Worm (Caenorhabditis elegans): ENCODE measurements around the gene tag-123.
A peak's percentile ranks its signal among the peaks of the same experiment; 100 is the strongest.
"Not testable (repeated sequence)": the region's sequence is repeated elsewhere in the genome, so short reads cannot be mapped to it uniquely, and the experiment has no call there.

Gene tag-123

DNA sequence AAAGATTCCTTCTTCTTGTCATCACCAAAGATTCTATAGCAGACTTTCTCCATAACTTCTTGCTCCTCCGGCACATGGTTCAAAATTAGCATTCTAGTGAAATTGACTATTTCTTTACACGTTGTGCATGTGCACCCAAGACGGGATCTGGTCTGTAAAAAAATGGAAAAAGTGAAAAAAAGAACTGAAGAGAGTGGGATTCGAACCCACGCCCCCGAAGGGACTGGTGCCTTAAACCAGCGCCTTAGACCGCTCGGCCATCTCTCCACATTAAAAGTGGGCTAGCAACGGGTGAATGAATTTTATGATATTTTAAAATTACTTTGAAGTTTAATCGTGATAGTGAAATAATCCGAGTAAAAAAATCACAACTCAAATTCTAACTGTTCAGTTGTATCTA, 4.1 kb downstream of the tag-123 start (continued):
- TF ChIP-seq nhr-41 (GFP tag; IDR thresholded peaks at IDR 0.05), result no peak
- TF ChIP-seq egl-43 (GFP tag; IDR thresholded peaks at IDR 0.05), result peak; percentile 66; the same call in 1 of the 2 replicates
- 0 out of 2 replicates have a peak, but pooled peaks have one; percentile 57 for TF ChIP-seq F26F4.8 (GFP tag; conservative IDR thresholded peaks at IDR 0.05)
- no peak for TF ChIP-seq hmg-1.1 (GFP tag; IDR thresholded peaks at IDR 0.05)
- TF ChIP-seq mdt-29 (GFP tag; IDR thresholded peaks at IDR 0.05), result 0 out of 2 replicates have a peak, but pooled peaks have one; percentile 21
- no peak for TF ChIP-seq nhr-111 (GFP tag; optimal IDR thresholded peaks at IDR 0.05)
- TF ChIP-seq vab-7 (GFP tag; IDR thresholded peaks at IDR 0.05), result 0 out of 2 replicates have a peak, but pooled peaks have one; percentile 23
- no peak for TF ChIP-seq ceh-28 (tag; optimal IDR thresholded peaks at IDR 0.05)
- peak; percentile 80 for TF ChIP-seq dmd-8 (GFP tag; IDR thresholded peaks at IDR 0.05)
- no peak for TF ChIP-seq rbr-2 (tag; optimal IDR thresholded peaks at IDR 0.05)
- no peak for TF ChIP-seq ceh-20 (GFP tag; IDR thresholded peaks at IDR 0.05)
- TF ChIP-seq duxl-1 (tag; optimal IDR thresholded peaks at IDR 0.05; ENCODE audit: poor library complexity), result no peak
- TF ChIP-seq lir-3 (tag; optimal IDR thresholded peaks at IDR 0.05), result no peak
- TF ChIP-seq nhr-28 (tag; optimal IDR thresholded peaks at IDR 0.05), result no peak
- TF ChIP-seq hlh-30 (tag; optimal IDR thresholded peaks at IDR 0.05; ENCODE audit: insufficient read depth), result no peak
- TF ChIP-seq unc-39 (tag; optimal IDR thresholded peaks at IDR 0.05), result no peak
- no peak for TF ChIP-seq hlh-11 (tag; optimal IDR thresholded peaks at IDR 0.05)
- no peak for TF ChIP-seq mep-1 (tag; optimal IDR thresholded peaks at IDR 0.05)
- TF ChIP-seq fos-1 (tag; optimal IDR thresholded peaks at IDR 0.05), result no peak
- no peak for TF ChIP-seq spr-3 (GFP tag; optimal IDR thresholded peaks at IDR 0.05)
- TF ChIP-seq nhr-11 (tag; optimal IDR thresholded peaks at IDR 0.05), result no peak
- TF ChIP-seq set-16 (GFP tag; IDR thresholded peaks at IDR 0.05), result no peak
- TF ChIP-seq attf-4 (tag; optimal IDR thresholded peaks at IDR 0.05), result no peak
- no peak for TF ChIP-seq aly-2 (tag; optimal IDR thresholded peaks at IDR 0.05)
- TF ChIP-seq mxl-2 (GFP tag; conservative IDR thresholded peaks at IDR 0.05), result no peak
- no peak for TF ChIP-seq madf-5 (GFP tag; IDR thresholded peaks at IDR 0.05)
- no peak for TF ChIP-seq D1046.2 (GFP tag; IDR thresholded peaks at IDR 0.05)
- TF ChIP-seq spr-1 (tag; optimal IDR thresholded peaks at IDR 0.05), result no peak
- TF ChIP-seq F44E2.7 (GFP tag; IDR thresholded peaks at IDR 0.05), result 0 out of 2 replicates have a peak, but pooled peaks have one; percentile 23
- peak; percentile 72 for TF ChIP-seq aha-1 (tag)

ce11 chrX:8416819-8417218, 5.0 kb downstream of the tag-123 start, which contains the start of gene ced-8:
Gene ced-8 (minus strand): TSS chrX:8416919.
- TF ChIP-seq aly-2 (tag; optimal IDR thresholded peaks at IDR 0.05) (no peak), daf-16 (GFP tag; optimal IDR thresholded peaks at IDR 0.05) (no peak), daf-16 (tag; optimal IDR thresholded peaks at IDR 0.05) (no peak), ceh-28 (tag; optimal IDR thresholded peaks at IDR 0.05) (no peak), dve-1 (tag; optimal IDR thresholded peaks at IDR 0.05; ENCODE audit: insufficient read depth) (no peak), lin-13 (GFP tag; optimal IDR thresholded peaks at IDR 0.05) (no peak)

- TF ChIP-seq aha-1 (tag) (peak; percentile 40), mdl-1 (tag; optimal IDR thresholded peaks at IDR 0.05) (no peak), ces-1 (GFP tag; optimal IDR thresholded peaks at IDR 0.05) (no peak)
Observed at ce11 chrX:8413130-8413529, 8.7 kb downstream of the tag-123 start, which contains the start of gene F08F1.4. Gene F08F1.4 (plus strand): TSS chrX:8413430.

DNA sequence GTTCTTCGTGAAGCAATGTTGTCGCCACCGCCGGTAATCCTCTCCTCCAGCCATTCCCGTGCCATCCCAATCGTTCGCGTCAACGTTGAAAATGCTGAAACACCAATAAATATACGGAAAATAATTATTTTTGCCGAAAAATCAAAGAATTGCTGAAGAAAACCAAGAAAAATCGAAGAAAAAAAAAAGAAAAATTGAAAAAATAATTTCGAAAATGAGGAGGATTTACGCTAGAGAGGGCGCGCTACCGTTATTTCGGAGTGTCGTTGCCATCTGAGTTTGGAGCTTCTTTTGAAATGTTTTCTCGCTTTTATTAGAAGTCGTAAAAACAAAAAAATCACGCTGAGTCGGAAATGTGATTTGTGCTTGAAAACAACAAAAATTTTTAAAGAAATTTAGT, 11.1 kb downstream of the tag-123 start, which contains the start of gene F08F1.9:
F08F1.9 (minus strand) TSS at position 101 of the 400 bp plus-strand sequence.
- not testable (repeated sequence) for TF ChIP-seq T26A8.4 (GFP tag; IDR thresholded peaks at IDR 0.05); F44E2.7 (GFP tag; IDR thresholded peaks at IDR 0.05); unc-62 (GFP tag; optimal IDR thresholded peaks at IDR 0.05 in 1 of 2); unc-62 (tag; optimal IDR thresholded peaks at IDR 0.05)
